Worm (Caenorhabditis elegans): Measurements from ENCODE around the gene rabn-5.

Gene rabn-5

DNA sequence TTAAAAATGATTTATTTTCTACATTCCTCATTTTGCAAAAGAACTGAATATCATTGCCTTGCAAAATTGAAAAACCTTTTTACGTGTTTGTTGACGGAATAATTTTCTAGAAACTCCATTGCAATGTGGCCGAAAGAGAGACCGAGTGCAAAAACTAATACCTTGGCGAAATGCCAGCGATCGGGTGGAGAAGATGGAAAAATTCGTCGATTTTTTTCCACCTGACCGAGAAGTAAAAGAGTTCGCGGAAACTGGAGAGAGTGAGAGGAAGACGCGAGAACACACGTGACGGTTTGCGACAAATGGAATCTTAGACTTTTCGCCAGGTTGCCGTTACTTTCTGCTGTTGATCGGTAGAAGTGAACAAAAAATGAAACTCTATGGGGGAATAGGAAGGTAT lies 22.7 kb upstream of the rabn-5 start (continued):
- TF ChIP-seq nhr-21 (tag; optimal IDR thresholded peaks at IDR 0.05) (peak; percentile 47), elt-1 (tag; optimal IDR thresholded peaks at IDR 0.05) (no peak), sem-4 (tag; optimal IDR thresholded peaks at IDR 0.05) (peak; percentile 37)

- TF ChIP-seq dmd-4 (tag; optimal IDR thresholded peaks at IDR 0.05) (no peak), C34F6.9 (tag; optimal IDR thresholded peaks at IDR 0.05) (peak; percentile 37), ama-1 (optimal IDR thresholded peaks at IDR 0.05) (no peak), gmeb-1 (tag; optimal IDR thresholded peaks at IDR 0.05) (no peak), nhr-129 (tag; optimal IDR thresholded peaks at IDR 0.05) (no peak), unc-39 (tag; optimal IDR thresholded peaks at IDR 0.05) (no peak), mab-5 (tag; optimal IDR thresholded peaks at IDR 0.05) (no peak), sem-4 (tag; optimal IDR thresholded peaks at IDR 0.05) (no peak), sma-9 (GFP tag; optimal IDR thresholded peaks at IDR 0.05) (no peak), sma-9 (tag; optimal IDR thresholded peaks at IDR 0.05) (no peak), nhr-237 (tag; optimal IDR thresholded peaks at IDR 0.05) (no peak), skn-1 (tag; optimal IDR thresholded peaks at IDR 0.05) (no peak), aly-2 (tag; optimal IDR thresholded peaks at IDR 0.05) (no peak), unc-55 (GFP tag; optimal IDR thresholded peaks at IDR 0.05) (peak; percentile 47)
Measured at ce11 chrIII:5842920-5843319, 21.4 kb upstream of the rabn-5 start.

- no peak for TF ChIP-seq ztf-4 (tag; optimal IDR thresholded peaks at IDR 0.05)
- peak in 1 of 2 experiments; percentile 18 for TF ChIP-seq mdl-1 (tag; optimal IDR thresholded peaks at IDR 0.05)
- no peak for TF ChIP-seq ama-1 (optimal IDR thresholded peaks at IDR 0.05)
- TF ChIP-seq nhr-23 (tag; optimal IDR thresholded peaks at IDR 0.05): no peak
- TF ChIP-seq Y55F3AM.14 (GFP tag; optimal IDR thresholded peaks at IDR 0.05): no peak
- TF ChIP-seq nhr-21 (tag; optimal IDR thresholded peaks at IDR 0.05): no peak
- peak; percentile 62 for TF ChIP-seq F13H6.1 (tag; optimal IDR thresholded peaks at IDR 0.05)
- no peak for TF ChIP-seq R02D3.7 (tag; optimal IDR thresholded peaks at IDR 0.05)
- peak in 1 of 2 experiments; percentile 8 for TF ChIP-seq lsy-2 (tag; optimal IDR thresholded peaks at IDR 0.05)
- no peak for TF ChIP-seq nhr-25 (tag; optimal IDR thresholded peaks at IDR 0.05)
- peak; percentile 70 for TF ChIP-seq nhr-129 (tag; optimal IDR thresholded peaks at IDR 0.05)
Measured at ce11 chrIII:5843662-5844061, 20.7 kb upstream of the rabn-5 start.

- TF ChIP-seq peb-1 (tag; optimal IDR thresholded peaks at IDR 0.05) (no peak), F13H6.1 (tag; optimal IDR thresholded peaks at IDR 0.05) (peak; percentile 76), lin-13 (GFP tag; optimal IDR thresholded peaks at IDR 0.05) (peak; percentile 58), mbf-1 (tag; optimal IDR thresholded peaks at IDR 0.05) (no peak), crh-2 (tag; optimal IDR thresholded peaks at IDR 0.05) (peak; percentile 82), nhr-6 (tag; optimal IDR thresholded peaks at IDR 0.05) (peak; percentile 41), lin-39 (tag; optimal IDR thresholded peaks at IDR 0.05) (no peak), nhr-11 (tag; optimal IDR thresholded peaks at IDR 0.05) (no peak), mdl-1 (tag; optimal IDR thresholded peaks at IDR 0.05) (peak; percentile 89 to 95), lsy-2 (tag; optimal IDR thresholded peaks at IDR 0.05) (peak; percentile 2 to 77), nhr-77 (tag; optimal IDR thresholded peaks at IDR 0.05) (no peak), nhr-129 (tag; optimal IDR thresholded peaks at IDR 0.05) (peak; percentile 91), zag-1 (tag; optimal IDR thresholded peaks at IDR 0.05) (peak; percentile 94), unc-62 (GFP tag; optimal IDR thresholded peaks at IDR 0.05) (no peak), Y55F3AM.14 (GFP tag; optimal IDR thresholded peaks at IDR 0.05) (peak; percentile 71), egl-27 (tag; optimal IDR thresholded peaks at IDR 0.05) (peak; percentile 85), C34F6.9 (tag; optimal IDR thresholded peaks at IDR 0.05) (peak; percentile 83), ama-1 (optimal IDR thresholded peaks at IDR 0.05) (no peak), sma-9 (GFP tag; optimal IDR thresholded peaks at IDR 0.05) (peak; percentile 72), sma-9 (tag; optimal IDR thresholded peaks at IDR 0.05) (no peak), unc-55 (GFP tag; optimal IDR thresholded peaks at IDR 0.05) (peak; percentile 94), aly-2 (tag; optimal IDR thresholded peaks at IDR 0.05) (no peak), ztf-4 (tag; optimal IDR thresholded peaks at IDR 0.05) (peak; percentile 61), lin-11 (tag; optimal IDR thresholded peaks at IDR 0.05) (peak; percentile 34), gmeb-1 (tag; optimal IDR thresholded peaks at IDR 0.05) (no peak), sem-4 (tag; optimal IDR thresholded peaks at IDR 0.05) (peak; percentile 28)
Measured at ce11 chrIII:5845483-5845882, 18.9 kb upstream of the rabn-5 start.

DNA sequence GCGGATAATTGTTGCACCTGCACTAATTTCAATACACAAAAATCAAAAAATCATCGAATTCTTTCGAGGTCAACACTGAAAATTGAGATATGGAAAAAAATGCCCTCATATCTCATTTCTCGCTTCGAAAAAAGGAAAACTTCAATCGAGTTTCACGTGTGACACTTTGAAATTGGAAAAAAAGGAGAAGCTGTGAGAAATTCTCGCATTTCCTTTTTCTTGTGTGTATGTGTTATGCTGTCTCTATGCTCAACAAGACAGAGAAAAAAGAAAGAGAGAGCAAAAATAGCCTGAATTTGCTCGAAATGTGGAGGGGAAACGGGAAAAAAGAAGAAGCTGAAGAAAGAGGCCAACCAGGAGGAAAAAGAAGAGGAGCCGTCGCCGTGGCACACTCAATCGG lies 17.9 kb upstream of the rabn-5 start:
- TF ChIP-seq C34F6.9 (tag; optimal IDR thresholded peaks at IDR 0.05) (peak; percentile 49), nhr-25 (tag; optimal IDR thresholded peaks at IDR 0.05) (no peak), crh-2 (tag; optimal IDR thresholded peaks at IDR 0.05) (peak; percentile 7), sma-9 (GFP tag; optimal IDR thresholded peaks at IDR 0.05) (peak; percentile 3), sma-9 (tag; optimal IDR thresholded peaks at IDR 0.05) (no peak), ZK546.5 (tag; optimal IDR thresholded peaks at IDR 0.05) (no peak), unc-55 (GFP tag; optimal IDR thresholded peaks at IDR 0.05) (peak; percentile 30)

Measured in whole organism, L2 larva.